Worm (Caenorhabditis elegans) whole organism, L2 larva: ENCODE measurements around the gene Y41D4B.15.

Source experiments
- egl-27 ChIP-seq: sonication (generic microtip); optimal IDR thresholded peaks from 3 replicates; lab custom pipeline; 2017; ENCODE audit warnings: missing biosample characterization, missing genetic modification reagents, missing genetic modification characterization
- nhr-12 ChIP-seq: fragments of 150-350 bp; optimal IDR thresholded peaks from 2 replicates; lab custom pipeline; 2014; ENCODE audit warnings: missing biosample characterization, missing genetic modification characterization
- zag-1 ChIP-seq: fragments of 150-350 bp; optimal IDR thresholded peaks from 2 replicates; lab custom pipeline; 2014; ENCODE audit warnings: missing biosample characterization, missing genetic modification characterization
- ztf-11 ChIP-seq: sonication (generic microtip); optimal IDR thresholded peaks from 2 replicates; lab custom pipeline; 2017; ENCODE audit warnings: missing biosample characterization, missing genetic modification characterization

ce11 chrIV:1547129-1547528 is 16.8 kb upstream of the Y41D4B.15 start:
- TF ChIP-seq ztf-11 (tag; lab: Kevin White, UChicago), result no peak
- TF ChIP-seq nhr-12 (tag; lab: Kevin White, UChicago), result no peak
- TF ChIP-seq egl-27 (tag; lab: Kevin White, UChicago), result no peak
- TF ChIP-seq zag-1 (tag; lab: Kevin White, UChicago), result no peak
